Fruit fly (Drosophila melanogaster) S2 (cell line): ENCODE measurements around the gene fal.

Experiments
- CG8478 ChIP-seq: fragments of >200 bp; optimal IDR thresholded peaks from 2 replicates; lab custom pipeline; 2018
- CTCF ChIP-seq, 2 experiments: fragments of >200 bp; optimal IDR thresholded peaks; 2 replicates each; lab custom pipeline; 2018

- TF ChIP-seq CTCF (optimal IDR thresholded peaks at IDR 0.05; lab: Kevin White, UChicago) (no peak), CG8478 (no peak)
Observed at dm6 chr3L:19268720-19269401, 25.5 kb upstream of the fal start, which contains the start of the genes Aldh7A1 and CG14085.
